Fruit fly (Drosophila melanogaster) whole organism, wandering third instar larva: ENCODE measurements around the gene CG32819.
"Not testable (repeated sequence)": the region's sequence is repeated elsewhere in the genome, so short reads cannot be mapped to it uniquely, and the experiment has no call there.

Experiments used
- Dfd ChIP-seq: fragments of >200 bp; optimal IDR thresholded peaks from 2 replicates; lab custom pipeline; 2017; ENCODE audit warnings: missing biosample characterization, missing genetic modification characterization
- Dif ChIP-seq: fragments of 200-275, 200-300 bp; sonication (Bioruptor generic); optimal IDR thresholded peaks from 2 replicates; lab custom pipeline; 2018; ENCODE audit warnings: missing biosample characterization, missing genetic modification characterization; ENCODE audit not compliant: partially characterized antibody
- Hr83 ChIP-seq: fragments of 200-300 bp; sonication (Bioruptor generic); optimal IDR thresholded peaks from 2 replicates; lab custom pipeline; 2016; ENCODE audit warnings: missing biosample characterization, mild to moderate bottlenecking, missing genetic modification characterization, moderate library complexity; ENCODE audit not compliant: poor library complexity, severe bottlenecking
- Jra ChIP-seq: sonication (Bioruptor generic); optimal IDR thresholded peaks from 2 replicates; lab custom pipeline; 2016; ENCODE audit warnings: missing biosample characterization, missing genetic modification characterization
- Mio ChIP-seq: sonication (Bioruptor generic); optimal IDR thresholded peaks from 2 replicates; lab custom pipeline; 2016; ENCODE audit warnings: missing biosample characterization, missing genetic modification characterization
- N ChIP-seq: fragments of >200 bp; optimal IDR thresholded peaks from 2 replicates; lab custom pipeline; 2018; ENCODE audit warnings: missing biosample characterization, missing external identifiers, missing genetic modification characterization
- br ChIP-seq: fragments of 200-800 bp; sonication (Bioruptor generic); optimal IDR thresholded peaks from 2 replicates; lab custom pipeline; 2016; ENCODE audit warnings: missing biosample characterization, missing genetic modification characterization
- fru ChIP-seq: fragments of 200-800 bp; sonication (Bioruptor generic); optimal IDR thresholded peaks from 3 replicates; lab custom pipeline; 2016; ENCODE audit warnings: missing biosample characterization, mild to moderate bottlenecking, missing genetic modification characterization
- h ChIP-seq: fragments of 200-800 bp; sonication (Bioruptor generic); optimal IDR thresholded peaks from 3 replicates; lab custom pipeline; 2016; ENCODE audit warnings: missing biosample characterization, mild to moderate bottlenecking, missing genetic modification characterization
- psq ChIP-seq: fragments of 200-800 bp; sonication (Bioruptor generic); optimal IDR thresholded peaks from 3 replicates; lab custom pipeline; 2017; ENCODE audit warnings: missing biosample characterization, mild to moderate bottlenecking, missing genetic modification characterization, moderate library complexity
- rgr ChIP-seq: fragments of 200-800 bp; sonication (Bioruptor generic); optimal IDR thresholded peaks from 3 replicates; lab custom pipeline; 2016; ENCODE audit warnings: missing biosample characterization, mild to moderate bottlenecking, missing genetic modification characterization
- sv ChIP-seq: fragments of 200-800 bp; sonication (Bioruptor generic); optimal IDR thresholded peaks from 3 replicates; lab custom pipeline; 2016; ENCODE audit warnings: missing biosample characterization, missing genetic modification characterization
- woc ChIP-seq: sonication (Bioruptor generic); optimal IDR thresholded peaks from 2 replicates; lab custom pipeline; 2016; ENCODE audit warnings: missing biosample characterization, mild to moderate bottlenecking, missing genetic modification characterization

DNA sequence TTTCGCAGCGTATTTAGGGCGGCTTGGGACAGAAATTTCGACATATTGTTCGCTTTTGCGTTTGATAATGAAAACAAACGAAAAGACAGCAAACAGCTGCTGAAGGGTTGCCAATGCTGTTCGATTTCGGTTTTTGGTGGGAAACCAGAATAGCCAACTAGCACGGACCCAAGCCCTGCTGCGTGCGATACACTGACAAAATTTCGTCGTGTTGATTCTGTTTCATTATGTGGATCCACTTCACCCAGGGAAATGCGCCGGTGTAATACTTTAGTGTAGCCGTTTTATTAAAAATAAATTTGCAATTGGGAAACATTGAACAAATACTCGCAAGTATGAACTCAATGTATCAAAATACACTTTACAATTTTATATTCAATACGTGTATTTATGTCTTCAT lies 9.5 kb downstream of the CG32819 start, which contains the start of gene CG33502:
- not testable (repeated sequence) for TF ChIP-seq rgr (GFP tag; lab: Kevin White, UChicago); h (GFP tag; lab: Kevin White, UChicago); sv (GFP tag; lab: Kevin White, UChicago); fru; Dfd (GFP tag; lab: Kevin White, UChicago); br (GFP tag; lab: Kevin White, UChicago); Hr83 (GFP tag; lab: Kevin White, UChicago); N (GFP tag; lab: Kevin White, UChicago); woc (GFP tag; lab: Kevin White, UChicago); Dif (GFP tag; lab: Kevin White, UChicago); Jra (GFP tag; lab: Kevin White, UChicago); Mio (GFP tag; lab: Kevin White, UChicago); psq
